Worm (Caenorhabditis elegans): ENCODE data around the gene pqn-65.

The pqn-65 gene

DNA sequence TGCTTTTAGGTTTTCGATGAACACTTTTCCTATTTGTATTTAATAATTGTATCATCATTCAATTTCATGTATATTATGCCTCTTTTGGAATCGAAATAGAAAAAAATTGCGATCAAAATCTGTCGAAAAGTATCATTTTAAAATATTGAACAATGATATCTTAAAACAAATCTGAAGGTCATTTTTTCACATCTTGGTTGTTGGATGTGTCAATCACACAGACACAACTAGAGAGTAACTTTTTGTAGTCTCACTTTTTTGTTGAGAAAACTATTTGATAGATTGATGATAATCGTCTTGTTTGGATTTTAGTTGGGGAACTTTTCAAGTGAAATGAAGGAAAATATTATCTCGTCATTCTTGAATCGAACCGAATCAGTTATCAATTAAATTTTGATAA is 50.2 kb downstream of the pqn-65 start:
- TF ChIP-seq nhr-28 (tag; optimal IDR thresholded peaks at IDR 0.05) (peak; percentile 63), nhr-25 (tag; optimal IDR thresholded peaks at IDR 0.05; ENCODE audit: borderline replicate concordance, insufficient read depth) (no peak), dmd-6 (GFP tag; IDR thresholded peaks at IDR 0.05) (peak; percentile 28; the same call in 1 of the 2 replicates), daf-12 (tag; optimal IDR thresholded peaks at IDR 0.05) (no peak), unc-62 (GFP tag; optimal IDR thresholded peaks at IDR 0.05 in 1 of 2) (peak in 1 of 2 experiments; percentile 75), unc-62 (tag; optimal IDR thresholded peaks at IDR 0.05) (no peak)

DNA sequence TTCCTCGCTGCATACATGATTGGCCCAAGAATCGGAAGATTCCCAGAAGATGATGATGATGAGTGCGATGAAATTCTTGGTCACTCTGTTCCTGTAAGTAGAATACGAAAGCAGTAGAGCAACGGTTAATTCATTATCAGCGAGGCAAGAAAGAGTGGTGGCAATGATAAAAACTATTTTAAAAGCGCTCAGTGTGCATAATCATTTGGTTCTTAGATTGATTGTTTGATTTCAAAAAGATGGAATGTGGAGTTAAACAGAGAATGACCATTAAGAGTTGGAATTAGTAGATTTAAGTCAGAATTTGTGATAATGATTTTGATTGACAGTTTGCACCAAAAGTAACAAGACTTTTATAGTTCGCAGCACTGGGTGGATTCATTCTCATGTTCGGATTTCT is 52.3 kb downstream of the pqn-65 start:
- TF ChIP-seq tra-1 (GFP tag; IDR thresholded peaks at IDR 0.05) (0 out of 2 replicates have a peak, but pooled peaks have one; percentile 7), aha-1 (tag) (peak; percentile 31), ces-1 (GFP tag; optimal IDR thresholded peaks at IDR 0.05) (no peak), nhr-28 (tag; optimal IDR thresholded peaks at IDR 0.05) (peak; percentile 53), jun-1 (tag; optimal IDR thresholded peaks at IDR 0.05) (no peak), Y5F2A.4 (GFP tag; optimal IDR thresholded peaks at IDR 0.05) (no peak), dmd-6 (GFP tag; IDR thresholded peaks at IDR 0.05) (peak; percentile 83), dve-1 (tag; optimal IDR thresholded peaks at IDR 0.05; ENCODE audit: insufficient read depth) (peak; percentile 20), ztf-11 (tag; optimal IDR thresholded peaks at IDR 0.05) (no peak), pqm-1 (tag; optimal IDR thresholded peaks at IDR 0.05) (peak; percentile 70), hlh-11 (tag; optimal IDR thresholded peaks at IDR 0.05) (peak; percentile 32), daf-16 (GFP tag; optimal IDR thresholded peaks at IDR 0.05) (no peak), daf-16 (tag; optimal IDR thresholded peaks at IDR 0.05) (peak; percentile 18)

DNA sequence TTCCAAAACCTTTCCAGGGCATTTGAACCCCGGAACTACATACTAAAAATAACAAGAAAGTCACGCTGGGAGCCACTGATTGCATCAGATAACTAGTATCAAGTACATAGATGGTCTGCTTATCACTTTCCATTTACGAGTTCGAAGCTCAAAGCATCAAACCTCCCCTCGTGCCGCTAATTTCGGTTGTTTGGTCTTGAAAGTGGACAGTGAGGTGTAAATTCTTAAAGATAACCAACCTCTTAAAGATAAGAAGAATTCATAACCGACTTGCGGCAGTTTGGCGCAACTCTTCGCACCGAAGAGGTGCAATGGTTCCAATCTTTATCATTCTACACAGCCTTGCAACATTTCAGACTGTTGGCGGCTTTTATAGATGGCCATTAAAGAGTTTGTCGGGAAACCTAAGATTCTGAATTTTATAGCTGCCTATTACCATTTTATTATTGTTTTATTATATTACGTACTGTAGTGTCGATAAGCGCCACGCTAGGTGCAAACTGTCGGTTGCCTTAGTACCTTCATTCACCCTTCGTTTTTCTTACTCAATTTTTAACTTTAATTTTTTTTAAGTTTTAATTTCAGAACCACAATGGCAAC is 54.6 kb downstream of the pqn-65 start, which contains the start of gene amt-4:
Gene amt-4, plus strand, starts transcription at position 586 of the 600 bp plus-strand sequence.
- no peak for TF ChIP-seq attf-4 (tag; optimal IDR thresholded peaks at IDR 0.05)
- no peak for TF ChIP-seq daf-16 (GFP tag; optimal IDR thresholded peaks at IDR 0.05)
- peak; percentile 88 for TF ChIP-seq daf-16 (tag; optimal IDR thresholded peaks at IDR 0.05)
- TF ChIP-seq nhr-77 (tag; optimal IDR thresholded peaks at IDR 0.05): peak; percentile 90
- TF ChIP-seq nhr-10 (tag; optimal IDR thresholded peaks at IDR 0.05): peak; percentile 45
- TF ChIP-seq ceh-44 (GFP tag; IDR thresholded peaks at IDR 0.05): no peak
- TF ChIP-seq nhr-102 (tag; optimal IDR thresholded peaks at IDR 0.05): peak; percentile 61
- TF ChIP-seq dmd-6 (GFP tag; IDR thresholded peaks at IDR 0.05): peak; percentile 93
- peak; percentile 84 for TF ChIP-seq aha-1 (tag)
- peak; percentile 52 for TF ChIP-seq hlh-30 (tag; optimal IDR thresholded peaks at IDR 0.05; ENCODE audit: insufficient read depth)
- no peak for TF ChIP-seq nhr-41 (GFP tag; IDR thresholded peaks at IDR 0.05)
- TF ChIP-seq nhr-48 (tag; optimal IDR thresholded peaks at IDR 0.05): peak; percentile 90
- peak; percentile 83 for TF ChIP-seq dve-1 (tag; optimal IDR thresholded peaks at IDR 0.05; ENCODE audit: insufficient read depth)
- TF ChIP-seq hlh-11 (tag; optimal IDR thresholded peaks at IDR 0.05): peak; percentile 85
- TF ChIP-seq vab-7 (GFP tag; IDR thresholded peaks at IDR 0.05): no peak
- peak; percentile 48; the same call in 1 of the 2 replicates for TF ChIP-seq tra-1 (GFP tag; IDR thresholded peaks at IDR 0.05)
- TF ChIP-seq Y105C5A.15 (GFP tag; IDR thresholded peaks at IDR 0.05): no peak
- TF ChIP-seq nhr-28 (tag; optimal IDR thresholded peaks at IDR 0.05): peak; percentile 87
- TF ChIP-seq mdl-1 (tag; optimal IDR thresholded peaks at IDR 0.05): peak in 1 of 2 experiments; percentile 86
- no peak for TF ChIP-seq skn-1 (tag; optimal IDR thresholded peaks at IDR 0.05)
- TF ChIP-seq php-3 (GFP tag; IDR thresholded peaks at IDR 0.05): peak; percentile 99
- TF ChIP-seq F44E2.7 (GFP tag; IDR thresholded peaks at IDR 0.05): no peak
- TF ChIP-seq nhr-111 (GFP tag; optimal IDR thresholded peaks at IDR 0.05): no peak
- no peak for TF ChIP-seq nhr-237 (tag; optimal IDR thresholded peaks at IDR 0.05)
- TF ChIP-seq pqm-1 (tag; optimal IDR thresholded peaks at IDR 0.05): peak; percentile 92
- no peak for TF ChIP-seq lin-1 (GFP tag; IDR thresholded peaks at IDR 0.05)

DNA sequence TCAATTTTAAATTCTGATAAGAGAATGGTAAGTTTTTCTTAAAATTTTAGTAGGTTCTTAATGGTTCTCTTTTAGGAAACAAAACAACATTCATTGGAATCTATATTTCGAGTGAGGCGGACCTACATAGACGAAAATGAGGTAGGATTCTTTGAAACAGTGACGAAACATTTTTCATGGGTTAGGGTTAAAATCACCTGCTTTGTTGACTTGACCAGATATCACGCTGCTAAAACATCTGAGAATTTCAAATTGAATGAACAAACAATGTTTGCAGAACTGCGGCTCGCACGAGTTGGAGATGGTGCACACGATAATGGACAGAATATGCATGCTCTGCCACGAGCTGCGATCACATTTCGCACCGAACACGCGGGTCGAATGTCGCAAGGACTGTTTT is 57.1 kb downstream of the pqn-65 start:
- TF ChIP-seq ces-1 (GFP tag; optimal IDR thresholded peaks at IDR 0.05) (no peak), unc-62 (GFP tag; optimal IDR thresholded peaks at IDR 0.05 in 1 of 2) (peak in 1 of 2 experiments; percentile 57), unc-62 (tag; optimal IDR thresholded peaks at IDR 0.05) (no peak), aha-1 (tag) (peak; percentile 78), hlh-30 (tag; optimal IDR thresholded peaks at IDR 0.05; ENCODE audit: insufficient read depth) (peak; percentile 29), nhr-28 (tag; optimal IDR thresholded peaks at IDR 0.05) (no peak), dmd-9 (GFP tag; IDR thresholded peaks at IDR 0.05) (no peak), lsy-2 (tag; optimal IDR thresholded peaks at IDR 0.05) (no peak), nhr-76 (tag; optimal IDR thresholded peaks at IDR 0.05) (no peak), tra-1 (GFP tag; IDR thresholded peaks at IDR 0.05) (no peak), lin-38 (GFP tag; IDR thresholded peaks at IDR 0.05) (no peak)
